Worm (Caenorhabditis elegans) whole organism, L4/young adult: ENCODE data around the gene T27D12.1.

ENCODE experiments used
- W03F9.2 ChIP-seq: fragments of 150-350 bp; optimal IDR thresholded peaks from 2 replicates; lab custom pipeline; 2014; ENCODE audit warnings: missing biosample characterization, missing genetic modification characterization
- him-1 ChIP-seq: sonication (generic microtip); optimal IDR thresholded peaks from 2 replicates; lab custom pipeline; 2016; ENCODE audit warnings: missing genotype, missing genetic modification reagents, missing genetic modification characterization, missing compliant biosample characterization

DNA sequence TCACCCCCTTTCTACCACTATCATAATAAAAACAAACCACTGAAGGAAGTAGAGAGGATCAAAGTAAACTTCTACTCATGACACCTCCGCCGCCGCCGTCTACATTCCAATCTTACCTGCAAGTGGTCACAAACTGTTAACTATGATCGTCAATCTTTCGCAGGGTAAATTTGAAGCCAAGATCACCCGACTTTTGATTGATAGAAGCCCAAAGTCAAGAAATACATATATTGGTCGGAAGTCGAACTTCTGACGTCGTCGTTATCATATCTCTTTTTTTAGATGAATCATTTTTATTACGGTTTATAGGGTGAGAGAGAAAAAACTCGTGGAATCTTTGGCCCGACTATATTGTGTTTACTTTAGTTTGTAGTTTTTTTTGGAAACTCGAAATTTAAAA, 4.1 kb upstream of the T27D12.1 start:
- TF ChIP-seq him-1 (tag; lab: Kevin White, UChicago) (no peak), W03F9.2 (tag; lab: Kevin White, UChicago) (no peak)
